Fruit fly (Drosophila melanogaster): ENCODE measurements around the gene CG11134.

The CG11134 gene

dm6 chrX:13756776-13757312, 19.1 kb downstream of the CG11134 start, which contains the start of the genes CG32625 and Rtc1 (continued):
- TF ChIP-seq GATAe (GFP tag; conservative IDR thresholded peaks at IDR 0.05) (no peak), Atf6 (GFP tag; IDR thresholded peaks at IDR 0.05) (0 out of 2 replicates have a peak, but pooled peaks have one; percentile 30), CG4854 (GFP tag; optimal IDR thresholded peaks at IDR 0.05) (peak; percentile 21), bigmax (GFP tag; optimal IDR thresholded peaks at IDR 0.05) (no peak), CG10366 (GFP tag; IDR thresholded peaks at IDR 0.05) (peak; percentile 33; the same call in 1 of the 2 replicates), Asciz (GFP tag; optimal IDR thresholded peaks at IDR 0.05) (no peak), HmgD (GFP tag; optimal IDR thresholded peaks at IDR 0.05) (no peak), pnt (GFP tag; optimal IDR thresholded peaks at IDR 0.05) (no peak), pzg (GFP tag; optimal IDR thresholded peaks at IDR 0.05) (peak; percentile 53), CG10959 (GFP tag; IDR thresholded peaks at IDR 0.05) (no peak), psq (GFP tag; optimal IDR thresholded peaks at IDR 0.05) (no peak), cwo (GFP tag; optimal IDR thresholded peaks at IDR 0.05) (peak; percentile 81), gro (GFP tag; optimal IDR thresholded peaks at IDR 0.05) (no peak), CG12071 (GFP tag; optimal IDR thresholded peaks at IDR 0.05) (no peak), CG13287 (GFP tag; IDR thresholded peaks at IDR 0.05; ENCODE audit: partially characterized antibody) (peak; percentile 73), Nf-YA (GFP tag; IDR thresholded peaks at IDR 0.05) (no peak), Xrp1 (GFP tag; IDR thresholded peaks at IDR 0.05) (peak; percentile 60; the same call in 1 of the 2 replicates), sens-2 (GFP tag; IDR thresholded peaks at IDR 0.05) (no peak), CG9797 (GFP tag; optimal IDR thresholded peaks at IDR 0.05) (peak; percentile 22), Trl (optimal IDR thresholded peaks at IDR 0.05) (no peak), Trl (GFP tag; optimal IDR thresholded peaks at IDR 0.05) (no peak), CG12744 (GFP tag; optimal IDR thresholded peaks at IDR 0.05) (no peak), ci (GFP tag; IDR thresholded peaks at IDR 0.05) (peak; percentile 73; the same call in 2 of the 3 replicates), ase (GFP tag; IDR thresholded peaks at IDR 0.05) (0 out of 3 replicates have a peak, but pooled peaks have one; percentile 52), tin (GFP tag; optimal IDR thresholded peaks at IDR 0.05) (peak; percentile 52), NK7.1 (GFP tag; optimal IDR thresholded peaks at IDR 0.05) (no peak), dmrt99B (tag; optimal IDR thresholded peaks at IDR 0.05) (peak; percentile 50), kah (GFP tag; optimal IDR thresholded peaks at IDR 0.05) (no peak), zfh2 (GFP tag; optimal IDR thresholded peaks at IDR 0.05) (no peak), fd3F (GFP tag; optimal IDR thresholded peaks at IDR 0.05) (peak; percentile 14), Six4 (GFP tag; optimal IDR thresholded peaks at IDR 0.05) (peak; percentile 16), chm (GFP tag; IDR thresholded peaks at IDR 0.05) (0 out of 2 replicates have a peak, but pooled peaks have one; percentile 24), dan (GFP tag; IDR thresholded peaks at IDR 0.05) (no peak), CG30431 (GFP tag; optimal IDR thresholded peaks at IDR 0.05) (no peak), NC2β (GFP tag; optimal IDR thresholded peaks at IDR 0.05) (no peak), maf-S (GFP tag; optimal IDR thresholded peaks at IDR 0.05) (no peak), CG7786 (GFP tag; optimal IDR thresholded peaks at IDR 0.05) (no peak), CG11560 (tag; IDR thresholded peaks at IDR 0.05) (no peak), Dad (GFP tag; optimal IDR thresholded peaks at IDR 0.05) (no peak), CG30020 (tag; optimal IDR thresholded peaks at IDR 0.05) (peak; percentile 31), CG14050 (GFP tag; IDR thresholded peaks at IDR 0.05) (0 out of 3 replicates have a peak, but pooled peaks have one; percentile 21), fd102C (GFP tag; optimal IDR thresholded peaks at IDR 0.05) (no peak), CG2202 (tag; optimal IDR thresholded peaks at IDR 0.05) (no peak), Sin3A (optimal IDR thresholded peaks at IDR 0.05) (no peak), Jarid2 (GFP tag; optimal IDR thresholded peaks at IDR 0.05) (no peak), CG4820 (GFP tag; optimal IDR thresholded peaks at IDR 0.05) (no peak), CG17361 (GFP tag; IDR thresholded peaks at IDR 0.05) (peak; percentile 64), C15 (GFP tag; IDR thresholded peaks at IDR 0.05) (no peak), wor (GFP tag; IDR thresholded peaks at IDR 0.05) (no peak), CG18619 (GFP tag; optimal IDR thresholded peaks at IDR 0.05) (no peak), CG6689 (GFP tag; IDR thresholded peaks at IDR 0.05) (no peak), jigr1 (GFP tag; IDR thresholded peaks at IDR 0.05) (no peak), CG2116 (GFP tag; optimal IDR thresholded peaks at IDR 0.05) (peak; percentile 43)

Data from whole organism, embryonic.